Fruit fly (Drosophila melanogaster) whole organism, embryonic: Measurements from ENCODE around the gene CG32801.

Experiments used
- Ada2b ChIP-seq: fragments of 200-800 bp; sonication (Bioruptor generic); IDR thresholded peaks from 2 replicates; pipeline ENCODE4 v1.3.6; 2022; ENCODE audit warnings: missing biosample characterization, missing genetic modification characterization
- Adf1 ChIP-seq: fragments of 200-800 bp; sonication (Bioruptor generic); IDR thresholded peaks from 2 replicates; pipeline ENCODE4 v1.3.6; 2022; ENCODE audit warnings: missing biosample characterization, missing genetic modification characterization
- CG10209 ChIP-seq: fragments of 200-800 bp; sonication (Bioruptor generic); optimal IDR thresholded peaks from 3 replicates; lab custom pipeline; 2017; ENCODE audit warnings: missing biosample characterization, mild to moderate bottlenecking, missing genetic modification characterization, missing genetic modification reagents
- CG11085 ChIP-seq: fragments of 200-800 bp; sonication (Bioruptor generic); IDR thresholded peaks from 2 replicates; pipeline ENCODE4 v1.3.6; 2022; ENCODE audit warnings: missing biosample characterization, missing genetic modification characterization
- CG11695 ChIP-seq: fragments of 200-800 bp; sonication (Bioruptor generic); IDR thresholded peaks from 3 replicates; pipeline ENCODE4 v1.3.6; 2022; ENCODE audit warnings: missing biosample characterization, missing genetic modification characterization
- CG11696 ChIP-seq: fragments of 200-800 bp; sonication (Bioruptor generic); IDR thresholded peaks from 2 replicates; pipeline ENCODE4 v1.3.6; 2022; ENCODE audit warnings: missing biosample characterization, missing genetic modification characterization
- CG13296 ChIP-seq: fragments of 200-800 bp; sonication (Bioruptor generic); optimal IDR thresholded peaks from 3 replicates; lab custom pipeline; 2018; ENCODE audit warnings: missing biosample characterization, mild to moderate bottlenecking, missing genetic modification characterization
- CG13775 ChIP-seq: fragments of 200-800 bp; sonication (Bioruptor generic); optimal IDR thresholded peaks from 3 replicates; lab custom pipeline; 2017; ENCODE audit warnings: missing biosample characterization, mild to moderate bottlenecking, missing genetic modification characterization
- CG14014 ChIP-seq: fragments of 200-800 bp; sonication (Bioruptor generic); IDR thresholded peaks from 2 replicates; pipeline ENCODE4 v1.3.6; 2022; ENCODE audit warnings: missing biosample characterization, missing genetic modification characterization
- CG14050 ChIP-seq: fragments of 200-800 bp; sonication (Bioruptor generic); IDR thresholded peaks from 3 replicates; pipeline ENCODE4 v1.3.6; 2022; ENCODE audit warnings: missing biosample characterization, missing genetic modification characterization
- CG1529 ChIP-seq: fragments of 200-800 bp; sonication (Bioruptor generic); optimal IDR thresholded peaks from 3 replicates; lab custom pipeline; 2018; ENCODE audit warnings: missing biosample characterization, missing genetic modification characterization
- CG1603 ChIP-seq: fragments of 200-800 bp; sonication (Bioruptor generic); optimal IDR thresholded peaks from 2 replicates; lab custom pipeline; 2019; ENCODE audit warnings: missing biosample characterization, mild to moderate bottlenecking, missing genetic modification characterization, moderate library complexity
- CG17612 ChIP-seq: fragments of 200-800 bp; sonication (Bioruptor generic); IDR thresholded peaks from 2 replicates; pipeline ENCODE4 v1.3.6; 2022; ENCODE audit warnings: missing biosample characterization, missing genetic modification characterization
- CG1832 ChIP-seq: fragments of 200-800 bp; sonication (Bioruptor generic); optimal IDR thresholded peaks from 2 replicates; lab custom pipeline; 2017; ENCODE audit warnings: missing biosample characterization, mild to moderate bottlenecking, missing genetic modification characterization, inconsistent platforms
- CG18764 ChIP-seq: fragments of 200-800 bp; sonication (Bioruptor generic); optimal IDR thresholded peaks from 3 replicates; lab custom pipeline; 2016; ENCODE audit warnings: missing biosample characterization, missing genetic modification characterization
- CG2129 ChIP-seq: fragments of 200-800 bp; sonication (Bioruptor generic); IDR thresholded peaks from 2 replicates; pipeline ENCODE4 v1.3.6; 2022; ENCODE audit warnings: missing biosample characterization, missing genetic modification characterization; ENCODE audit not compliant: partially characterized antibody
- CG2202 ChIP-seq: fragments of 200-800 bp; sonication (Bioruptor generic); optimal IDR thresholded peaks from 2 replicates; lab custom pipeline; 2018; ENCODE audit warnings: missing biosample characterization, mild to moderate bottlenecking, missing genetic modification characterization
- CG2889 ChIP-seq: fragments of 200-800 bp; sonication (Bioruptor generic); IDR thresholded peaks from 3 replicates; pipeline ENCODE4 v1.3.6; 2022; ENCODE audit warnings: missing biosample characterization, missing genetic modification characterization
- CG31441 ChIP-seq: fragments of 200-800 bp; sonication (Bioruptor generic); IDR thresholded peaks from 2 replicates; pipeline ENCODE4 v1.3.6; 2022; ENCODE audit warnings: missing biosample characterization, missing genetic modification characterization
- CG9609 ChIP-seq: fragments of 200-800 bp; sonication (Bioruptor generic); optimal IDR thresholded peaks from 3 replicates; lab custom pipeline; 2016; ENCODE audit warnings: missing biosample characterization, missing genetic modification characterization
- CG9876 ChIP-seq: fragments of 200-800 bp; sonication (Bioruptor generic); optimal IDR thresholded peaks from 2 replicates; lab custom pipeline; 2016; ENCODE audit warnings: missing biosample characterization, missing genetic modification characterization
- CHES-1-like ChIP-seq: fragments of 200-800 bp; sonication (Bioruptor generic); optimal IDR thresholded peaks from 2 replicates; lab custom pipeline; 2016; ENCODE audit warnings: missing biosample characterization, missing genetic modification characterization
- Fer1 ChIP-seq: fragments of 200-800 bp; sonication (Bioruptor generic); optimal IDR thresholded peaks from 2 replicates; lab custom pipeline; 2017; ENCODE audit warnings: missing biosample characterization, mild to moderate bottlenecking, missing genetic modification characterization
- Meics ChIP-seq: fragments of 200-800 bp; sonication (Bioruptor generic); optimal IDR thresholded peaks from 2 replicates; lab custom pipeline; 2017; ENCODE audit warnings: missing biosample characterization, mild to moderate bottlenecking, missing genetic modification characterization
- Mes4 ChIP-seq: fragments of 200-800 bp; sonication (Bioruptor generic); optimal IDR thresholded peaks from 2 replicates; lab custom pipeline; 2016; ENCODE audit warnings: missing biosample characterization, missing genetic modification characterization
- Nf-YA ChIP-seq: fragments of 200-800 bp; sonication (Bioruptor generic); IDR thresholded peaks from 2 replicates; pipeline ENCODE4 v1.3.6; 2022; ENCODE audit warnings: missing biosample characterization, missing genetic modification characterization
- Opbp ChIP-seq: fragments of 200-800 bp; sonication (Bioruptor generic); IDR thresholded peaks from 3 replicates; pipeline ENCODE4 v1.3.6; 2022; ENCODE audit warnings: missing biosample characterization, missing genetic modification characterization; ENCODE audit not compliant: partially characterized antibody
- Vsx1 ChIP-seq: fragments of 200-800 bp; sonication (Bioruptor generic); optimal IDR thresholded peaks from 2 replicates; lab custom pipeline; 2017; ENCODE audit warnings: missing biosample characterization, mild to moderate bottlenecking, missing genetic modification characterization, missing genetic modification reagents
- Xbp1 ChIP-seq: fragments of 200-800 bp; sonication (Bioruptor generic); optimal IDR thresholded peaks from 3 replicates; lab custom pipeline; 2016; ENCODE audit warnings: missing biosample characterization, mild to moderate bottlenecking, missing genetic modification characterization
- ap ChIP-seq: fragments of 200-800 bp; sonication (Bioruptor generic); IDR thresholded peaks from 2 replicates; pipeline ENCODE4 v1.3.6; 2022; ENCODE audit warnings: missing biosample characterization, missing genetic modification characterization
- bcd ChIP-seq: fragments of 200-800 bp; sonication (Bioruptor generic); optimal IDR thresholded peaks from 2 replicates; lab custom pipeline; 2017; ENCODE audit warnings: missing biosample characterization, mild to moderate bottlenecking, missing genetic modification characterization
- corto ChIP-seq: fragments of 200-800 bp; sonication (Bioruptor generic); optimal IDR thresholded peaks from 2 replicates; lab custom pipeline; 2016; ENCODE audit warnings: missing biosample characterization, mild to moderate bottlenecking, missing genetic modification characterization, moderate library complexity
- dm ChIP-seq: fragments of 200-800 bp; sonication (Bioruptor generic); optimal IDR thresholded peaks from 3 replicates; lab custom pipeline; 2016; ENCODE audit warnings: missing biosample characterization, missing genetic modification characterization
- ems ChIP-seq: fragments of 200-800 bp; sonication (Bioruptor generic); optimal IDR thresholded peaks from 3 replicates; lab custom pipeline; 2016; ENCODE audit warnings: missing biosample characterization, missing genetic modification characterization
- en ChIP-seq: fragments of 200-800 bp; sonication (Bioruptor generic); optimal IDR thresholded peaks from 2 replicates; lab custom pipeline; 2016; ENCODE audit warnings: missing biosample characterization, missing genetic modification characterization
- gsb ChIP-seq: fragments of 200-800 bp; sonication (Bioruptor generic); IDR thresholded peaks from 2 replicates; pipeline ENCODE4 v1.3.6; 2022; ENCODE audit warnings: missing biosample characterization, missing genetic modification characterization
- lbe ChIP-seq: fragments of 200-800 bp; sonication (Bioruptor generic); optimal IDR thresholded peaks from 2 replicates; lab custom pipeline; 2016; ENCODE audit warnings: missing biosample characterization, mild to moderate bottlenecking, missing genetic modification characterization
- lov ChIP-seq, 2 experiments: fragments of 200-800 bp in 1 of 2; fragments of >200 bp in 1 of 2; sonication (Bioruptor generic) in 1 of 2; IDR thresholded peaks in 1 of 2; optimal IDR thresholded peaks in 1 of 2; 2 replicates in 1 of 2; 3 replicates in 1 of 2; pipeline versions ENCODE4 v1.3.6 to Lab custom; 2017 to 2022; ENCODE audit warnings: missing biosample characterization in 1 of 2, missing genetic modification characterization in 1 of 2
- nmo ChIP-seq: fragments of 200-800 bp; sonication (Bioruptor generic); optimal IDR thresholded peaks from 2 replicates; lab custom pipeline; 2018; ENCODE audit warnings: missing biosample characterization, mild to moderate bottlenecking, missing genetic modification characterization, moderate library complexity
- otp ChIP-seq: fragments of 200-800 bp; sonication (Bioruptor generic); IDR thresholded peaks from 3 replicates; pipeline ENCODE4, ENCODE4 v1.3.6; 2022; ENCODE audit warnings: missing biosample characterization, missing genetic modification characterization
- p53 ChIP-seq: fragments of 200-800 bp; sonication (Bioruptor generic); optimal IDR thresholded peaks from 2 replicates; lab custom pipeline; 2016; ENCODE audit warnings: missing biosample characterization, missing genetic modification characterization
- phol ChIP-seq: fragments of 200-800 bp; sonication (Bioruptor generic); optimal IDR thresholded peaks from 3 replicates; lab custom pipeline; 2018; ENCODE audit warnings: missing biosample characterization, mild to moderate bottlenecking, missing genetic modification characterization, moderate library complexity
- row ChIP-seq: fragments of 200-800 bp; sonication (Bioruptor generic); IDR thresholded peaks from 3 replicates; pipeline ENCODE4 v1.3.6; 2022; ENCODE audit warnings: missing biosample characterization, missing genetic modification characterization
- sd ChIP-seq: fragments of 200-800 bp; sonication (Bioruptor generic); optimal IDR thresholded peaks from 3 replicates; lab custom pipeline; 2018; ENCODE audit warnings: missing biosample characterization, mild to moderate bottlenecking, missing genetic modification characterization, moderate library complexity
- slbo ChIP-seq: fragments of 200-800 bp; sonication (Bioruptor generic); IDR thresholded peaks from 2 replicates; pipeline ENCODE4 v1.3.6; 2022; ENCODE audit warnings: missing biosample characterization, missing genetic modification characterization
- slou ChIP-seq: fragments of 200-800 bp; sonication (Bioruptor generic); optimal IDR thresholded peaks from 3 replicates; lab custom pipeline; 2016; ENCODE audit warnings: missing biosample characterization, missing genetic modification characterization
- stwl ChIP-seq: fragments of 200-800 bp; sonication (Bioruptor generic); optimal IDR thresholded peaks from 3 replicates; lab custom pipeline; 2018; ENCODE audit warnings: missing biosample characterization, mild to moderate bottlenecking, missing genetic modification characterization, moderate library complexity
- tio ChIP-seq: fragments of 200-800 bp; sonication (Bioruptor generic); optimal IDR thresholded peaks from 2 replicates; lab custom pipeline; 2017; ENCODE audit warnings: missing biosample characterization, missing genetic modification characterization, inconsistent platforms
- toy ChIP-seq: fragments of 200-800 bp; sonication (Bioruptor generic); IDR thresholded peaks from 2 replicates; pipeline ENCODE4 v1.3.6; 2022; ENCODE audit warnings: missing biosample characterization, missing genetic modification characterization
- unc-4 ChIP-seq: fragments of 200-800 bp; sonication (Bioruptor generic); IDR thresholded peaks from 2 replicates; pipeline ENCODE4 v1.3.6; 2022; ENCODE audit warnings: missing biosample characterization, missing genetic modification characterization; ENCODE audit not compliant: partially characterized antibody
- yki ChIP-seq: fragments of >200 bp; optimal IDR thresholded peaks from 3 replicates; lab custom pipeline; 2018

The CG32801 gene

dm6 chrX:1907727-1908264, 4.8 kb upstream of the CG32801 start, which contains the start of gene mip130 (continued):
- TF ChIP-seq yki (lab: Kevin White, UChicago) (no peak), CG2129 (GFP tag; lab: Robert Waterston, UW) (peak; percentile 48; the same call in 1 of the 2 replicates), bcd (GFP tag; lab: Kevin White, UChicago) (peak; percentile 50), gsb (no peak), lbe (GFP tag; lab: Kevin White, UChicago) (no peak), Mes4 (GFP tag; lab: Kevin White, UChicago) (no peak), CG18764 (peak; percentile 28), ems (GFP tag; lab: Kevin White, UChicago) (peak; percentile 25), CG11696 (GFP tag; lab: Robert Waterston, UW) (no peak), CG14014 (GFP tag; lab: Robert Waterston, UW) (peak; percentile 69), CG1529 (GFP tag; lab: Kevin White, UChicago) (no peak), p53 (no peak), lov (optimal IDR thresholded peaks at IDR 0.05; lab: Kevin White, UChicago) (no peak), lov (GFP tag; IDR thresholded peaks at IDR 0.05; lab: Robert Waterston, UW) (no peak), Nf-YA (GFP tag; lab: Robert Waterston, UW) (no peak), otp (GFP tag; lab: Robert Waterston, UW) (no peak), slbo (GFP tag; lab: Robert Waterston, UW) (no peak; the same call in none of the 2 replicates), Meics (peak; percentile 57), en (GFP tag; lab: Kevin White, UChicago) (no peak), sd (tag; lab: Kevin White, UChicago) (peak; percentile 40), CG11085 (GFP tag; lab: Robert Waterston, UW) (no peak), CG2889 (GFP tag; lab: Robert Waterston, UW) (no peak), CG11695 (GFP tag; lab: Robert Waterston, UW) (no peak), Ada2b (no peak), toy (GFP tag; lab: Robert Waterston, UW) (no peak), Vsx1 (GFP tag; lab: Kevin White, UChicago) (no peak), CHES-1-like (GFP tag; lab: Kevin White, UChicago) (no peak), dm (GFP tag; lab: Kevin White, UChicago) (peak; percentile 4), phol (tag; lab: Kevin White, UChicago) (peak; percentile 40), CG1832 (no peak), Xbp1 (GFP tag; lab: Kevin White, UChicago) (peak; percentile 25), row (peak; percentile 92), CG17612 (GFP tag; lab: Robert Waterston, UW) (no peak), CG2202 (tag; lab: Kevin White, UChicago) (no peak), CG13296 (GFP tag; lab: Kevin White, UChicago) (no peak), ap (GFP tag; lab: Robert Waterston, UW) (no peak), CG14050 (GFP tag; lab: Robert Waterston, UW) (0 out of 3 replicates have a peak, but pooled peaks have one; percentile 27), CG10209 (GFP tag; lab: Kevin White, UChicago) (peak; percentile 48), unc-4 (GFP tag; lab: Robert Waterston, UW) (peak; percentile 74), CG13775 (GFP tag; lab: Kevin White, UChicago) (peak; percentile 31), tio (GFP tag; lab: Kevin White, UChicago) (no peak), CG9876 (GFP tag; lab: Kevin White, UChicago) (no peak), Fer1 (GFP tag; lab: Kevin White, UChicago) (peak; percentile 63), corto (no peak), CG9609 (GFP tag; lab: Kevin White, UChicago) (no peak), nmo (GFP tag; lab: Kevin White, UChicago) (peak; percentile 66), Adf1 (GFP tag; lab: Robert Waterston, UW) (no peak), CG1603 (tag; lab: Kevin White, UChicago) (peak; percentile 50), Opbp (GFP tag; lab: Robert Waterston, UW) (peak; percentile 44; the same call in 1 of the 3 replicates), CG31441 (GFP tag; lab: Robert Waterston, UW) (peak; percentile 44; the same call in 1 of the 2 replicates), slou (no peak), stwl (tag; lab: Kevin White, UChicago) (peak; percentile 42)
